Fruit fly (Drosophila melanogaster) whole organism, embryonic: ENCODE measurements around the gene comm.
A peak's percentile ranks its signal among the peaks of the same experiment; 100 is the strongest.

Source experiments
- Bgb ChIP-seq: fragments of 200-800 bp; sonication (Bioruptor generic); IDR thresholded peaks from 2 replicates; pipeline ENCODE4 v1.3.6; 2022; ENCODE audit warnings: missing biosample characterization, missing genetic modification characterization; ENCODE audit not compliant: partially characterized antibody
- CG11504 ChIP-seq: fragments of 200-800 bp; sonication (Bioruptor generic); optimal IDR thresholded peaks from 3 replicates; lab custom pipeline; 2019; ENCODE audit warnings: missing biosample characterization, mild to moderate bottlenecking, missing genetic modification characterization, moderate library complexity
- CG12071 ChIP-seq: fragments of 200-800 bp; sonication (Bioruptor generic); optimal IDR thresholded peaks from 3 replicates; lab custom pipeline; 2018; ENCODE audit warnings: missing biosample characterization, mild to moderate bottlenecking, missing genetic modification characterization
- CG12391 ChIP-seq: fragments of 200-800 bp; sonication (Bioruptor generic); optimal IDR thresholded peaks from 3 replicates; lab custom pipeline; 2018; ENCODE audit warnings: missing biosample characterization, mild to moderate bottlenecking, missing genetic modification characterization, moderate library complexity
- CG12744 ChIP-seq: fragments of 200-800 bp; sonication (Bioruptor generic); optimal IDR thresholded peaks from 2 replicates; lab custom pipeline; 2016; ENCODE audit warnings: missing biosample characterization, missing genetic modification characterization
- CG14050 ChIP-seq: fragments of 200-800 bp; sonication (Bioruptor generic); IDR thresholded peaks from 3 replicates; pipeline ENCODE4 v1.3.6; 2022; ENCODE audit warnings: missing biosample characterization, missing genetic modification characterization
- CG14710 ChIP-seq: fragments of 200-800 bp; sonication (Bioruptor generic); optimal IDR thresholded peaks from 3 replicates; lab custom pipeline; 2019; ENCODE audit warnings: missing biosample characterization, mild to moderate bottlenecking, missing genetic modification characterization, moderate library complexity
- CG14965 ChIP-seq: fragments of 200-800 bp; sonication (Bioruptor generic); optimal IDR thresholded peaks from 2 replicates; lab custom pipeline; 2016; ENCODE audit warnings: missing biosample characterization, missing genetic modification characterization, borderline replicate concordance
- CG17359 ChIP-seq: fragments of 200-800 bp; sonication (Bioruptor generic); optimal IDR thresholded peaks from 3 replicates; lab custom pipeline; 2018; ENCODE audit warnings: missing biosample characterization, mild to moderate bottlenecking, missing genetic modification characterization, moderate library complexity
- CG17829 ChIP-seq: fragments of 200-800 bp; optimal IDR thresholded peaks from 2 replicates; lab custom pipeline; 2019; ENCODE audit warnings: missing biosample characterization, mild to moderate bottlenecking, missing genetic modification characterization, moderate library complexity
- CG1792 ChIP-seq: fragments of 200-800 bp; sonication (Bioruptor generic); optimal IDR thresholded peaks from 2 replicates; lab custom pipeline; 2016; ENCODE audit warnings: missing biosample characterization, missing genetic modification characterization
- CG2875 ChIP-seq: fragments of 200-800 bp; sonication (Bioruptor generic); optimal IDR thresholded peaks from 2 replicates; lab custom pipeline; 2017; ENCODE audit warnings: missing biosample characterization, mild to moderate bottlenecking, missing genetic modification characterization, missing genetic modification reagents
- CG2889 ChIP-seq: fragments of 200-800 bp; sonication (Bioruptor generic); IDR thresholded peaks from 3 replicates; pipeline ENCODE4 v1.3.6; 2022; ENCODE audit warnings: missing biosample characterization, missing genetic modification characterization
- CG42726 ChIP-seq: fragments of 200-800 bp; sonication (Bioruptor generic); IDR thresholded peaks from 2 replicates; pipeline ENCODE4 v1.3.6; 2022; ENCODE audit warnings: missing biosample characterization, missing genetic modification characterization; ENCODE audit not compliant: partially characterized antibody
- CG4424 ChIP-seq: fragments of 200-800 bp; sonication (Bioruptor generic); optimal IDR thresholded peaks from 3 replicates; lab custom pipeline; 2016; ENCODE audit warnings: missing biosample characterization, missing genetic modification characterization
- CG6791 ChIP-seq: fragments of 200-800 bp; sonication (Bioruptor generic); IDR thresholded peaks from 3 replicates; pipeline ENCODE4 v1.3.6; 2022; ENCODE audit warnings: missing biosample characterization, missing genetic modification characterization; ENCODE audit not compliant: partially characterized antibody
- CG8089 ChIP-seq: fragments of 200-800 bp; sonication (Bioruptor generic); optimal IDR thresholded peaks from 3 replicates; lab custom pipeline; 2016; ENCODE audit warnings: missing biosample characterization, missing genetic modification characterization
- CG8359 ChIP-seq: fragments of 200-800 bp; sonication (Bioruptor generic); optimal IDR thresholded peaks from 2 replicates; lab custom pipeline; 2017; ENCODE audit warnings: missing biosample characterization, mild to moderate bottlenecking, missing genetic modification characterization, borderline replicate concordance
- CG8388 ChIP-seq: fragments of 200-800 bp; sonication (Bioruptor generic); optimal IDR thresholded peaks from 2 replicates; lab custom pipeline; 2019; ENCODE audit warnings: missing biosample characterization, mild to moderate bottlenecking, missing genetic modification characterization, moderate library complexity
- Camta ChIP-seq: fragments of 200-800 bp; sonication (Bioruptor generic); optimal IDR thresholded peaks from 2 replicates; lab custom pipeline; 2016; ENCODE audit warnings: missing biosample characterization, missing genetic modification characterization
- D19B ChIP-seq: fragments of 200-800 bp; sonication (Bioruptor generic); optimal IDR thresholded peaks from 2 replicates; lab custom pipeline; 2017; ENCODE audit warnings: missing biosample characterization, mild to moderate bottlenecking, missing genetic modification characterization
- Dfd ChIP-seq, 2 experiments: fragments of >200 bp; optimal IDR thresholded peaks; 2 replicates each; lab custom pipeline; 2017; ENCODE audit warnings: missing biosample characterization in 2 of 2, missing genetic modification characterization in 2 of 2
- Dip3 ChIP-seq: fragments of 200-800 bp; sonication (Bioruptor generic); optimal IDR thresholded peaks from 3 replicates; lab custom pipeline; 2016; ENCODE audit warnings: missing biosample characterization, missing genetic modification characterization
- Dp ChIP-seq: fragments of 200-800 bp; sonication (Bioruptor generic); optimal IDR thresholded peaks from 2 replicates; lab custom pipeline; 2018; ENCODE audit warnings: missing biosample characterization, mild to moderate bottlenecking, missing genetic modification characterization, moderate library complexity
- GATAe ChIP-seq: fragments of 200-800 bp; sonication (Bioruptor generic); conservative IDR thresholded peaks from 2 replicates; pipeline ENCODE4 v1.3.6; 2022; ENCODE audit warnings: missing biosample characterization, missing genetic modification characterization
- HHEX ChIP-seq: fragments of 200-800 bp; sonication (Bioruptor generic); optimal IDR thresholded peaks from 3 replicates; lab custom pipeline; 2017; ENCODE audit warnings: missing biosample characterization, mild to moderate bottlenecking, missing genetic modification characterization, missing genetic modification reagents
- MESR4 ChIP-seq: fragments of 200-800 bp; sonication (Bioruptor generic); optimal IDR thresholded peaks from 2 replicates; lab custom pipeline; 2018; ENCODE audit warnings: missing biosample characterization, mild to moderate bottlenecking, missing genetic modification characterization, moderate library complexity
- NC2α ChIP-seq: fragments of 200-800 bp; sonication (Bioruptor generic); optimal IDR thresholded peaks from 2 replicates; lab custom pipeline; 2016; ENCODE audit warnings: missing biosample characterization, missing genetic modification characterization
- Pdp1 ChIP-seq, 2 experiments: fragments of 200-800 bp; sonication (Bioruptor generic); optimal IDR thresholded peaks; 3 replicates each; lab custom pipeline; 2016; ENCODE audit warnings: missing biosample characterization in 2 of 2, missing genetic modification characterization in 2 of 2, mild to moderate bottlenecking in 1 of 2, moderate library complexity in 1 of 2
- Rx ChIP-seq: fragments of 200-800 bp; sonication (Bioruptor generic); IDR thresholded peaks from 2 replicates; pipeline ENCODE4 v1.3.6; 2022; ENCODE audit warnings: missing biosample characterization, missing genetic modification characterization
- Side ChIP-seq: fragments of 200-800 bp; sonication (Bioruptor generic); optimal IDR thresholded peaks from 2 replicates; lab custom pipeline; 2016; ENCODE audit warnings: missing biosample characterization, missing genetic modification characterization
- Ssrp ChIP-seq: fragments of 200-800 bp; sonication (Bioruptor generic); optimal IDR thresholded peaks from 2 replicates; lab custom pipeline; 2018; ENCODE audit warnings: missing biosample characterization, mild to moderate bottlenecking, missing genetic modification characterization, moderate library complexity
- bowl ChIP-seq: fragments of 200-800 bp; sonication (Bioruptor generic); IDR thresholded peaks from 2 replicates; pipeline ENCODE4 v1.3.6; 2022; ENCODE audit warnings: missing biosample characterization, missing genetic modification characterization
- chif ChIP-seq, 2 experiments: fragments of 200-800 bp; sonication (Bioruptor generic); optimal IDR thresholded peaks; 3 replicates each; lab custom pipeline; 2016; ENCODE audit warnings: missing biosample characterization in 2 of 2, missing genetic modification characterization in 2 of 2
- dan ChIP-seq: fragments of 200-800 bp; sonication (Bioruptor generic); IDR thresholded peaks from 2 replicates; pipeline ENCODE4 v1.3.6; 2022; ENCODE audit warnings: missing biosample characterization, missing genetic modification characterization
- dati ChIP-seq: fragments of 200-800 bp; sonication (Bioruptor generic); IDR thresholded peaks from 2 replicates; pipeline ENCODE4 v1.3.6; 2022; ENCODE audit warnings: missing biosample characterization, missing genetic modification characterization
- disco-r ChIP-seq: fragments of 200-800 bp; sonication (Bioruptor generic); optimal IDR thresholded peaks from 2 replicates; lab custom pipeline; 2016; ENCODE audit warnings: missing biosample characterization, missing genetic modification characterization
- dmrt11E ChIP-seq: fragments of 200-800 bp; sonication (Bioruptor generic); optimal IDR thresholded peaks from 3 replicates; lab custom pipeline; 2018; ENCODE audit warnings: missing biosample characterization, mild to moderate bottlenecking, missing genetic modification characterization, moderate library complexity
- dpn ChIP-seq, 2 experiments: fragments of 200-800 bp; sonication (Bioruptor generic); optimal IDR thresholded peaks; 3 replicates each; lab custom pipeline; 2016; ENCODE audit warnings: missing biosample characterization in 2 of 2, missing genetic modification characterization in 2 of 2
- emc ChIP-seq: fragments of 200-800 bp; sonication (Bioruptor generic); optimal IDR thresholded peaks from 2 replicates; lab custom pipeline; 2016; ENCODE audit warnings: missing biosample characterization, missing genetic modification characterization
- fd102C ChIP-seq: fragments of 200-800 bp; sonication (Bioruptor generic); optimal IDR thresholded peaks from 2 replicates; lab custom pipeline; 2018; ENCODE audit warnings: missing biosample characterization, mild to moderate bottlenecking, missing genetic modification characterization, moderate library complexity
- onecut ChIP-seq: fragments of 200-800 bp; sonication (Bioruptor generic); IDR thresholded peaks from 2 replicates; pipeline ENCODE4 v1.3.6; 2022; ENCODE audit warnings: missing biosample characterization, missing genetic modification characterization
- phol ChIP-seq: fragments of 200-800 bp; sonication (Bioruptor generic); optimal IDR thresholded peaks from 3 replicates; lab custom pipeline; 2018; ENCODE audit warnings: missing biosample characterization, mild to moderate bottlenecking, missing genetic modification characterization, moderate library complexity
- repo ChIP-seq: fragments of 200-800 bp; sonication (Bioruptor generic); optimal IDR thresholded peaks from 2 replicates; lab custom pipeline; 2016; ENCODE audit warnings: missing biosample characterization, missing genetic modification characterization
- ssp ChIP-seq: fragments of 200-800 bp; sonication (Bioruptor generic); IDR thresholded peaks from 2 replicates; pipeline ENCODE4 v1.3.6; 2022; ENCODE audit warnings: missing biosample characterization, missing genetic modification characterization
- tio ChIP-seq: fragments of 200-800 bp; sonication (Bioruptor generic); optimal IDR thresholded peaks from 2 replicates; lab custom pipeline; 2017; ENCODE audit warnings: missing biosample characterization, missing genetic modification characterization, inconsistent platforms
- toy ChIP-seq: fragments of 200-800 bp; sonication (Bioruptor generic); IDR thresholded peaks from 2 replicates; pipeline ENCODE4 v1.3.6; 2022; ENCODE audit warnings: missing biosample characterization, missing genetic modification characterization
- unc-4 ChIP-seq: fragments of 200-800 bp; sonication (Bioruptor generic); IDR thresholded peaks from 2 replicates; pipeline ENCODE4 v1.3.6; 2022; ENCODE audit warnings: missing biosample characterization, missing genetic modification characterization; ENCODE audit not compliant: partially characterized antibody
- unpg ChIP-seq: fragments of 200-800 bp; sonication (Bioruptor generic); optimal IDR thresholded peaks from 3 replicates; lab custom pipeline; 2018; ENCODE audit warnings: missing biosample characterization, mild to moderate bottlenecking, missing genetic modification characterization, moderate library complexity
- zen ChIP-seq: fragments of 200-800 bp; sonication (Bioruptor generic); optimal IDR thresholded peaks from 3 replicates; lab custom pipeline; 2018; ENCODE audit warnings: missing biosample characterization, mild to moderate bottlenecking, missing genetic modification characterization, moderate library complexity

comm gene

dm6 chr3L:15672800-15673199, 55.4 kb downstream of the comm start:
- no peak for TF ChIP-seq Side (GFP tag; lab: Kevin White, UChicago)
- no peak for TF ChIP-seq GATAe
- peak; percentile 46 for TF ChIP-seq zen (tag; lab: Kevin White, UChicago)
- TF ChIP-seq CG2875 = no peak
- no peak for TF ChIP-seq Bgb (GFP tag; lab: Robert Waterston, UW)
- no peak for TF ChIP-seq CG14050
- TF ChIP-seq MESR4 (GFP tag; lab: Kevin White, UChicago) = no peak
- 0 out of 2 replicates have a peak, but pooled peaks have one; percentile 11 for TF ChIP-seq onecut (GFP tag; lab: Robert Waterston, UW)
- no peak for TF ChIP-seq CG8089 (GFP tag; lab: Kevin White, UChicago)
- TF ChIP-seq Rx (GFP tag; lab: Robert Waterston, UW) = no peak
- TF ChIP-seq CG8388 (GFP tag; lab: Kevin White, UChicago) = peak; percentile 25
- TF ChIP-seq CG2889 (GFP tag; lab: Robert Waterston, UW) = 0 out of 3 replicates have a peak, but pooled peaks have one; percentile 4
- no peak for TF ChIP-seq HHEX (GFP tag; lab: Kevin White, UChicago)
- TF ChIP-seq CG17829 = peak; percentile 61
- TF ChIP-seq fd102C (GFP tag; lab: Kevin White, UChicago) = peak; percentile 36
- peak in 1 of 2 experiments; percentile 19 for TF ChIP-seq Pdp1 (GFP tag; optimal IDR thresholded peaks at IDR 0.05; lab: Kevin White, UChicago)
- no peak for TF ChIP-seq emc
- TF ChIP-seq unc-4 (GFP tag; lab: Robert Waterston, UW) = no peak
- TF ChIP-seq CG12071 (GFP tag; lab: Kevin White, UChicago) = no peak
- peak; percentile 51 for TF ChIP-seq unpg
- no peak for TF ChIP-seq disco-r (GFP tag; lab: Kevin White, UChicago)
- TF ChIP-seq Ssrp (tag; lab: Kevin White, UChicago) = peak; percentile 48
- TF ChIP-seq CG12744 = no peak
- TF ChIP-seq repo (GFP tag; lab: Kevin White, UChicago) = no peak
- TF ChIP-seq tio (GFP tag; lab: Kevin White, UChicago) = peak; percentile 29
- TF ChIP-seq CG11504 (tag; lab: Kevin White, UChicago) = peak; percentile 44
- peak; percentile 43 for TF ChIP-seq CG4424
- no peak for TF ChIP-seq CG42726 (GFP tag; lab: Robert Waterston, UW)
- peak; percentile 88 for TF ChIP-seq dmrt11E (tag; lab: Kevin White, UChicago)
- TF ChIP-seq CG1792 = no peak
- 0 out of 2 replicates have a peak, but pooled peaks have one; percentile 19 for TF ChIP-seq dati (GFP tag; lab: Robert Waterston, UW)
- peak in 1 of 2 experiments; percentile 20 for TF ChIP-seq dpn (GFP tag; optimal IDR thresholded peaks at IDR 0.05; lab: Kevin White, UChicago)
- peak; percentile 11 for TF ChIP-seq CG17359 (tag; lab: Kevin White, UChicago)
- no peak for TF ChIP-seq Dp
- peak; percentile 20 to 29 for TF ChIP-seq chif (GFP tag; optimal IDR thresholded peaks at IDR 0.05; lab: Kevin White, UChicago)
- TF ChIP-seq CG12391 (tag; lab: Kevin White, UChicago) = peak; percentile 54
- TF ChIP-seq CG6791 (GFP tag; lab: Robert Waterston, UW) = no peak
- no peak for TF ChIP-seq Dfd (GFP tag; optimal IDR thresholded peaks at IDR 0.05; lab: Kevin White, UChicago)
- no peak for TF ChIP-seq dan (GFP tag; lab: Robert Waterston, UW)
- no peak for TF ChIP-seq Camta (GFP tag; lab: Kevin White, UChicago)
- TF ChIP-seq ssp = no peak
- no peak for TF ChIP-seq toy (GFP tag; lab: Robert Waterston, UW)
- no peak for TF ChIP-seq CG14965 (GFP tag; lab: Kevin White, UChicago)
- no peak for TF ChIP-seq D19B (GFP tag; lab: Kevin White, UChicago)
- no peak for TF ChIP-seq bowl (GFP tag; lab: Robert Waterston, UW)
- TF ChIP-seq CG14710 = peak; percentile 55
- TF ChIP-seq Dip3 (GFP tag; lab: Kevin White, UChicago) = no peak
- no peak for TF ChIP-seq CG8359 (GFP tag; lab: Kevin White, UChicago)
- TF ChIP-seq phol (tag; lab: Kevin White, UChicago) = peak; percentile 48
- no peak for TF ChIP-seq NC2α (GFP tag; lab: Kevin White, UChicago)
